Fruit fly (Drosophila melanogaster) whole organism, embryonic: Measurements from ENCODE around the gene fend.
A peak's percentile ranks its signal among the peaks of the same experiment; 100 is the strongest.

Source experiments
- Ada2b ChIP-seq: fragments of 200-800 bp; sonication (Bioruptor generic); IDR thresholded peaks from 2 replicates; pipeline ENCODE4 v1.3.6; 2022; ENCODE audit warnings: missing biosample characterization, missing genetic modification characterization
- B-H1 ChIP-seq: fragments of 200-800 bp; sonication (Bioruptor generic); IDR thresholded peaks from 3 replicates; pipeline ENCODE4 v1.3.6; 2022; ENCODE audit warnings: missing biosample characterization, missing genetic modification characterization
- BEAF-32 ChIP-seq: fragments of 200-800 bp; sonication (Bioruptor generic); optimal IDR thresholded peaks from 3 replicates; lab custom pipeline; 2017; ENCODE audit warnings: missing biosample characterization, missing genetic modification characterization, mild to moderate bottlenecking, moderate library complexity, missing genetic modification reagents
- CG10147 ChIP-seq: fragments of 200-800 bp; sonication (Bioruptor generic); optimal IDR thresholded peaks from 2 replicates; lab custom pipeline; 2019; ENCODE audit warnings: missing biosample characterization, mild to moderate bottlenecking, missing genetic modification characterization, moderate library complexity
- CG1024 ChIP-seq: fragments of 200-800 bp; sonication (Bioruptor generic); IDR thresholded peaks from 2 replicates; pipeline ENCODE4 v1.3.6; 2022; ENCODE audit warnings: missing biosample characterization, missing genetic modification characterization
- CG10959 ChIP-seq: fragments of 200-800 bp; sonication (Bioruptor generic); IDR thresholded peaks from 2 replicates; pipeline ENCODE4 v1.3.6; 2022; ENCODE audit warnings: missing biosample characterization, missing genetic modification characterization
- CG11085 ChIP-seq: fragments of 200-800 bp; sonication (Bioruptor generic); IDR thresholded peaks from 2 replicates; pipeline ENCODE4 v1.3.6; 2022; ENCODE audit warnings: missing biosample characterization, missing genetic modification characterization
- CG11456 ChIP-seq: fragments of 200-800 bp; sonication (Bioruptor generic); IDR thresholded peaks from 3 replicates; pipeline ENCODE4 v1.3.6; 2022; ENCODE audit warnings: missing biosample characterization, missing genetic modification characterization
- CG12236 ChIP-seq: fragments of 200-800 bp; sonication (Bioruptor generic); optimal IDR thresholded peaks from 2 replicates; lab custom pipeline; 2016; ENCODE audit warnings: missing biosample characterization, missing genetic modification characterization
- CG12391 ChIP-seq: fragments of 200-800 bp; sonication (Bioruptor generic); optimal IDR thresholded peaks from 3 replicates; lab custom pipeline; 2018; ENCODE audit warnings: missing biosample characterization, mild to moderate bottlenecking, missing genetic modification characterization, moderate library complexity
- CG13424 ChIP-seq: fragments of 200-800 bp; sonication (Bioruptor generic); optimal IDR thresholded peaks from 2 replicates; lab custom pipeline; 2019; ENCODE audit warnings: missing biosample characterization, mild to moderate bottlenecking, missing genetic modification characterization, moderate library complexity
- CG13624 ChIP-seq: fragments of 200-800 bp; sonication (Bioruptor generic); optimal IDR thresholded peaks from 2 replicates; lab custom pipeline; 2016; ENCODE audit warnings: missing biosample characterization, missing genetic modification characterization
- CG15073 ChIP-seq: fragments of 200-800 bp; sonication (Bioruptor generic); optimal IDR thresholded peaks from 2 replicates; lab custom pipeline; 2016; ENCODE audit warnings: missing biosample characterization, missing genetic modification characterization
- CG33557 ChIP-seq: fragments of 200-800 bp; sonication (Bioruptor generic); optimal IDR thresholded peaks from 2 replicates; lab custom pipeline; 2019; ENCODE audit warnings: missing biosample characterization, mild to moderate bottlenecking, missing genetic modification characterization, moderate library complexity
- CG6175 ChIP-seq: fragments of 200-800 bp; sonication (Bioruptor generic); IDR thresholded peaks from 3 replicates; pipeline ENCODE4 v1.3.6; 2022; ENCODE audit warnings: missing biosample characterization, missing genetic modification characterization
- CG6765 ChIP-seq: fragments of 200-800 bp; sonication (Bioruptor generic); optimal IDR thresholded peaks from 3 replicates; lab custom pipeline; 2017; ENCODE audit warnings: missing biosample characterization, mild to moderate bottlenecking, missing genetic modification characterization
- CG7556 ChIP-seq: fragments of 200-800 bp; sonication (Bioruptor generic); optimal IDR thresholded peaks from 2 replicates; lab custom pipeline; 2017; ENCODE audit warnings: missing biosample characterization, mild to moderate bottlenecking, missing genetic modification characterization
- CG8281 ChIP-seq: fragments of 200-800 bp; sonication (Bioruptor generic); optimal IDR thresholded peaks from 2 replicates; lab custom pipeline; 2018; ENCODE audit warnings: missing biosample characterization, mild to moderate bottlenecking, missing genetic modification characterization, moderate library complexity
- CG8388 ChIP-seq: fragments of 200-800 bp; sonication (Bioruptor generic); optimal IDR thresholded peaks from 2 replicates; lab custom pipeline; 2019; ENCODE audit warnings: missing biosample characterization, mild to moderate bottlenecking, missing genetic modification characterization, moderate library complexity
- E2f2 ChIP-seq: fragments of 200-800 bp; sonication (Bioruptor generic); IDR thresholded peaks from 2 replicates; pipeline ENCODE4 v1.3.6; 2022; ENCODE audit warnings: missing biosample characterization, missing genetic modification characterization
- ERR ChIP-seq: fragments of 200-800 bp; sonication (Bioruptor generic); optimal IDR thresholded peaks from 2 replicates; lab custom pipeline; 2016; ENCODE audit warnings: missing biosample characterization, missing genetic modification characterization
- Gsc ChIP-seq: fragments of 200-800 bp; sonication (Bioruptor generic); IDR thresholded peaks from 2 replicates; pipeline ENCODE4 v1.3.6; 2022; ENCODE audit warnings: missing biosample characterization, missing genetic modification characterization
- Hr78 ChIP-seq, 2 experiments: fragments of 200-800 bp in 1 of 2; fragments of >200 bp in 1 of 2; sonication (Bioruptor generic) in 1 of 2; optimal IDR thresholded peaks; 2 replicates each; lab custom pipeline; 2017 to 2019; ENCODE audit warnings: missing biosample characterization in 2 of 2, missing genetic modification characterization in 2 of 2, mild to moderate bottlenecking in 1 of 2, moderate library complexity in 1 of 2
- Jarid2 ChIP-seq: fragments of 200-800 bp; sonication (Bioruptor generic); optimal IDR thresholded peaks from 3 replicates; lab custom pipeline; 2017; ENCODE audit warnings: mild to moderate bottlenecking, missing biosample characterization, missing genetic modification reagents, missing genetic modification characterization
- MBD-R2 ChIP-seq: fragments of 200-800 bp; sonication (Bioruptor generic); IDR thresholded peaks from 2 replicates; pipeline ENCODE4 v1.3.6; 2022; ENCODE audit warnings: missing biosample characterization, missing genetic modification characterization
- Sry-δ ChIP-seq: fragments of 200-800 bp; sonication (Bioruptor generic); optimal IDR thresholded peaks from 2 replicates; lab custom pipeline; 2016; ENCODE audit warnings: missing biosample characterization, missing genetic modification characterization
- Taf1 ChIP-seq: fragments of 200-800 bp; sonication (Bioruptor generic); IDR thresholded peaks from 2 replicates; pipeline ENCODE4 v1.3.6; 2022; ENCODE audit warnings: missing biosample characterization, missing genetic modification characterization
- abd-A ChIP-seq: fragments of 200-800 bp; sonication (Bioruptor generic); optimal IDR thresholded peaks from 3 replicates; lab custom pipeline; 2019; ENCODE audit warnings: missing biosample characterization, mild to moderate bottlenecking, missing genetic modification characterization, moderate library complexity
- bsh ChIP-seq, 2 experiments: fragments of 200-800 bp; sonication (Bioruptor generic); optimal IDR thresholded peaks; 2 replicates each; lab custom pipeline; 2017 to 2018; ENCODE audit warnings: mild to moderate bottlenecking in 2 of 2, missing biosample characterization in 2 of 2, missing genetic modification characterization in 2 of 2, moderate library complexity in 1 of 2
- cato ChIP-seq: fragments of 200-800 bp; sonication (Bioruptor generic); optimal IDR thresholded peaks from 2 replicates; lab custom pipeline; 2016; ENCODE audit warnings: missing biosample characterization, missing genetic modification characterization, borderline replicate concordance
- caup ChIP-seq: fragments of 200-800 bp; sonication (Bioruptor generic); optimal IDR thresholded peaks from 3 replicates; lab custom pipeline; 2017; ENCODE audit warnings: missing biosample characterization, mild to moderate bottlenecking, missing genetic modification characterization, moderate library complexity; ENCODE audit not compliant: severe bottlenecking
- cg ChIP-seq: fragments of 200-800 bp; sonication (Bioruptor generic); optimal IDR thresholded peaks from 3 replicates; lab custom pipeline; 2019; ENCODE audit warnings: missing biosample characterization, mild to moderate bottlenecking, missing genetic modification characterization, moderate library complexity
- chif ChIP-seq, 2 experiments: fragments of 200-800 bp; sonication (Bioruptor generic); optimal IDR thresholded peaks; 3 replicates each; lab custom pipeline; 2016; ENCODE audit warnings: missing biosample characterization in 2 of 2, missing genetic modification characterization in 2 of 2
- chn ChIP-seq: fragments of 200-800 bp; sonication (Bioruptor generic); optimal IDR thresholded peaks from 2 replicates; lab custom pipeline; 2016; ENCODE audit warnings: missing biosample characterization, missing genetic modification characterization
- ci ChIP-seq: fragments of 200-800 bp; sonication (Bioruptor generic); IDR thresholded peaks from 3 replicates; pipeline ENCODE4 v1.3.6; 2022; ENCODE audit warnings: missing biosample characterization, missing genetic modification characterization
- corto ChIP-seq: fragments of 200-800 bp; sonication (Bioruptor generic); optimal IDR thresholded peaks from 2 replicates; lab custom pipeline; 2016; ENCODE audit warnings: missing biosample characterization, mild to moderate bottlenecking, missing genetic modification characterization, moderate library complexity
- da ChIP-seq: fragments of 200-800 bp; sonication (Bioruptor generic); optimal IDR thresholded peaks from 2 replicates; lab custom pipeline; 2016; ENCODE audit warnings: missing biosample characterization, missing genetic modification characterization
- dan ChIP-seq: fragments of 200-800 bp; sonication (Bioruptor generic); IDR thresholded peaks from 2 replicates; pipeline ENCODE4 v1.3.6; 2022; ENCODE audit warnings: missing biosample characterization, missing genetic modification characterization
- fd64A ChIP-seq: fragments of 200-800 bp; sonication (Bioruptor generic); optimal IDR thresholded peaks from 3 replicates; lab custom pipeline; 2018; ENCODE audit warnings: missing biosample characterization, mild to moderate bottlenecking, missing genetic modification characterization
- kay ChIP-seq: fragments of 200-800 bp; sonication (Bioruptor generic); optimal IDR thresholded peaks from 2 replicates; lab custom pipeline; 2016; ENCODE audit warnings: missing biosample characterization, missing genetic modification characterization
- lmd ChIP-seq: fragments of 200-800 bp; sonication (Bioruptor generic); IDR thresholded peaks from 2 replicates; pipeline ENCODE4 v1.3.6; 2022; ENCODE audit warnings: missing biosample characterization, missing genetic modification characterization
- lola ChIP-seq, 3 experiments: fragments of >200 bp in 2 of 3; fragments of 200-800 bp in 1 of 3; sonication (Bioruptor generic) in 1 of 3; optimal IDR thresholded peaks; 2 replicates each; lab custom pipeline; 2017 to 2019; ENCODE audit warnings: missing biosample characterization in 3 of 3, missing genetic modification characterization in 3 of 3, mild to moderate bottlenecking in 1 of 3, moderate library complexity in 1 of 3
- nerfin-2 ChIP-seq: fragments of 200-800 bp; sonication (Bioruptor generic); IDR thresholded peaks from 2 replicates; pipeline ENCODE4 v1.3.6; 2022; ENCODE audit warnings: missing biosample characterization, missing genetic modification characterization; ENCODE audit not compliant: partially characterized antibody
- pb ChIP-seq: fragments of 200-800 bp; sonication (Bioruptor generic); optimal IDR thresholded peaks from 3 replicates; lab custom pipeline; 2016; ENCODE audit warnings: missing biosample characterization, missing genetic modification characterization
- pfk ChIP-seq: fragments of 200-800 bp; sonication (Bioruptor generic); optimal IDR thresholded peaks from 2 replicates; lab custom pipeline; 2018; ENCODE audit warnings: missing biosample characterization, mild to moderate bottlenecking, missing genetic modification characterization, moderate library complexity
- pum ChIP-seq: fragments of 200-800 bp; sonication (Bioruptor generic); optimal IDR thresholded peaks from 2 replicates; lab custom pipeline; 2016; ENCODE audit warnings: missing biosample characterization, missing genetic modification characterization
- sim ChIP-seq: fragments of 200-800 bp; sonication (Bioruptor generic); IDR thresholded peaks from 2 replicates; pipeline ENCODE4 v1.3.6; 2022; ENCODE audit warnings: missing biosample characterization, missing genetic modification characterization
- slp2 ChIP-seq: fragments of 200-800 bp; sonication (Bioruptor generic); optimal IDR thresholded peaks from 2 replicates; lab custom pipeline; 2016; ENCODE audit warnings: missing biosample characterization, missing genetic modification characterization
- ssp ChIP-seq: fragments of 200-800 bp; sonication (Bioruptor generic); IDR thresholded peaks from 2 replicates; pipeline ENCODE4 v1.3.6; 2022; ENCODE audit warnings: missing biosample characterization, missing genetic modification characterization
- tin ChIP-seq: fragments of 200-800 bp; sonication (Bioruptor generic); optimal IDR thresholded peaks from 3 replicates; lab custom pipeline; 2016; ENCODE audit warnings: missing biosample characterization, missing genetic modification characterization
- zfh1 ChIP-seq: fragments of 200-800 bp; sonication (Bioruptor generic); IDR thresholded peaks from 3 replicates; pipeline ENCODE4 v1.3.6; 2022; ENCODE audit warnings: missing biosample characterization, missing genetic modification characterization

fend gene

dm6 chrX:9082600-9082999 lies 52.3 kb downstream of the fend start, which contains the start of gene APC4 (continued):
- TF ChIP-seq tin (GFP tag; lab: Kevin White, UChicago): peak; percentile 25
- TF ChIP-seq dan (GFP tag; lab: Robert Waterston, UW): no peak
- no peak for TF ChIP-seq corto (GFP tag; lab: Kevin White, UChicago)
- TF ChIP-seq zfh1 (GFP tag; lab: Robert Waterston, UW): no peak
- no peak for TF ChIP-seq CG15073 (GFP tag; lab: Kevin White, UChicago)
- TF ChIP-seq lmd (GFP tag; lab: Robert Waterston, UW): no peak
- TF ChIP-seq ERR (GFP tag; lab: Kevin White, UChicago): no peak
- peak in 1 of 3 experiments; percentile 48 for TF ChIP-seq lola (GFP tag; optimal IDR thresholded peaks at IDR 0.05; lab: Kevin White, UChicago)
- TF ChIP-seq CG11456: no peak
- TF ChIP-seq B-H1: no peak
- TF ChIP-seq CG8281 (tag; lab: Kevin White, UChicago): no peak
- TF ChIP-seq CG1024 (GFP tag; lab: Robert Waterston, UW): no peak
- TF ChIP-seq Taf1 (GFP tag; lab: Robert Waterston, UW): no peak
- TF ChIP-seq pum: peak; percentile 11
- peak in 1 of 2 experiments; percentile 34 for TF ChIP-seq chif (GFP tag; optimal IDR thresholded peaks at IDR 0.05; lab: Kevin White, UChicago)
- TF ChIP-seq pb (GFP tag; lab: Kevin White, UChicago): no peak
- no peak for TF ChIP-seq cg (GFP tag; lab: Kevin White, UChicago)
- no peak for TF ChIP-seq nerfin-2 (GFP tag; lab: Robert Waterston, UW)
- TF ChIP-seq da: no peak
- TF ChIP-seq Jarid2 (GFP tag; lab: Kevin White, UChicago): no peak
- TF ChIP-seq Gsc (GFP tag; lab: Robert Waterston, UW): no peak
- no peak for TF ChIP-seq ssp (GFP tag; lab: Robert Waterston, UW)
- peak; percentile 40 for TF ChIP-seq CG7556 (GFP tag; lab: Kevin White, UChicago)
- no peak for TF ChIP-seq chn (GFP tag; lab: Kevin White, UChicago)
- no peak for TF ChIP-seq abd-A (tag; lab: Kevin White, UChicago)
- peak; percentile 47 for TF ChIP-seq BEAF-32
- peak; percentile 54 for TF ChIP-seq CG33557
- TF ChIP-seq CG8388 (GFP tag; lab: Kevin White, UChicago): no peak
- TF ChIP-seq CG12391: peak; percentile 56
- TF ChIP-seq CG13424: peak; percentile 53
- no peak for TF ChIP-seq CG12236 (GFP tag; lab: Kevin White, UChicago)
- peak; percentile 27 for TF ChIP-seq CG13624 (GFP tag; lab: Kevin White, UChicago)
- TF ChIP-seq CG10147 (GFP tag; lab: Kevin White, UChicago): no peak
- TF ChIP-seq fd64A (GFP tag; lab: Kevin White, UChicago): no peak
- TF ChIP-seq ci: no peak
- TF ChIP-seq CG11085 (GFP tag; lab: Robert Waterston, UW): no peak
- no peak for TF ChIP-seq cato
- no peak for TF ChIP-seq CG6175
- TF ChIP-seq CG10959 (GFP tag; lab: Robert Waterston, UW): no peak
- no peak for TF ChIP-seq caup (GFP tag; lab: Kevin White, UChicago)
- TF ChIP-seq slp2: no peak
- TF ChIP-seq kay (GFP tag; lab: Kevin White, UChicago): no peak
- no peak for TF ChIP-seq sim (GFP tag; lab: Robert Waterston, UW)
- TF ChIP-seq Ada2b (GFP tag; lab: Robert Waterston, UW): 0 out of 2 replicates have a peak, but pooled peaks have one; percentile 7
- TF ChIP-seq pfk: no peak
- no peak for TF ChIP-seq MBD-R2
- TF ChIP-seq CG6765: no peak
- TF ChIP-seq Hr78 (GFP tag; optimal IDR thresholded peaks at IDR 0.05; lab: Kevin White, UChicago): no peak
- 0 out of 2 replicates have a peak, but pooled peaks have one; percentile 23 for TF ChIP-seq E2f2 (GFP tag; lab: Robert Waterston, UW)
- no peak for TF ChIP-seq bsh (GFP tag; optimal IDR thresholded peaks at IDR 0.05; lab: Kevin White, UChicago)
- TF ChIP-seq Sry-δ: peak; percentile 60
